Worm (Caenorhabditis elegans) whole organism, L2 larva: ENCODE data around the gene gtf-2A2.

ENCODE experiments used
- C34F6.9 ChIP-seq: fragments of 150-350 bp; optimal IDR thresholded peaks from 2 replicates; lab custom pipeline; 2014; ENCODE audit warnings: missing biosample characterization, missing genetic modification characterization
- F13H6.1 ChIP-seq: sonication (generic microtip); optimal IDR thresholded peaks from 2 replicates; lab custom pipeline; 2016; ENCODE audit warnings: missing genetic modification characterization, missing compliant biosample characterization
- R02D3.7 ChIP-seq: fragments of 150-350 bp; optimal IDR thresholded peaks from 2 replicates; lab custom pipeline; 2014; ENCODE audit warnings: missing biosample characterization, missing genetic modification characterization
- Y55F3AM.14 ChIP-seq: fragments of 200-800 bp; sonication (Bioruptor generic); optimal IDR thresholded peaks from 2 replicates; lab custom pipeline; 2018; ENCODE audit warnings: mild to moderate bottlenecking, missing genetic modification characterization, missing compliant biosample characterization
- ZK546.5 ChIP-seq: sonication (generic microtip); optimal IDR thresholded peaks from 2 replicates; lab custom pipeline; 2017; ENCODE audit warnings: missing biosample characterization, missing genetic modification characterization
- ama-1 ChIP-seq: fragments of 150-350 bp; optimal IDR thresholded peaks from 2 replicates; lab custom pipeline; 2018; ENCODE audit warnings: inconsistent platforms
- blmp-1 ChIP-seq: sonication (generic microtip); optimal IDR thresholded peaks from 2 replicates; lab custom pipeline; 2017; ENCODE audit warnings: missing genetic modification characterization, mild to moderate bottlenecking, missing compliant biosample characterization, antibody characterized with exemption, moderate library complexity; ENCODE audit not compliant: insufficient read depth
- ceh-16 ChIP-seq: fragments of 150-350 bp; optimal IDR thresholded peaks from 2 replicates; lab custom pipeline; 2014; ENCODE audit warnings: missing biosample characterization, missing genetic modification characterization
- ceh-82 ChIP-seq: fragments of 150-350 bp; optimal IDR thresholded peaks from 2 replicates; lab custom pipeline; 2014; ENCODE audit warnings: missing biosample characterization, missing genetic modification characterization
- crh-2 ChIP-seq: sonication (generic microtip); optimal IDR thresholded peaks from 2 replicates; lab custom pipeline; 2017; ENCODE audit warnings: missing biosample characterization, missing genetic modification characterization
- dmd-4 ChIP-seq: sonication (generic microtip); optimal IDR thresholded peaks from 2 replicates; lab custom pipeline; 2017; ENCODE audit warnings: missing biosample characterization, missing genetic modification characterization
- egl-27 ChIP-seq: sonication (generic microtip); optimal IDR thresholded peaks from 3 replicates; lab custom pipeline; 2017; ENCODE audit warnings: missing biosample characterization, missing genetic modification reagents, missing genetic modification characterization
- elt-1 ChIP-seq: fragments of 150-350 bp; optimal IDR thresholded peaks from 2 replicates; lab custom pipeline; 2014; ENCODE audit warnings: missing biosample characterization, missing genetic modification characterization
- elt-3 ChIP-seq: sonication (generic microtip); optimal IDR thresholded peaks from 2 replicates; lab custom pipeline; 2017; ENCODE audit warnings: missing biosample characterization, missing genetic modification characterization
- fos-1 ChIP-seq: fragments of 150-350 bp; optimal IDR thresholded peaks from 2 replicates; lab custom pipeline; 2014; ENCODE audit warnings: missing biosample characterization, missing genetic modification characterization
- gmeb-1 ChIP-seq: fragments of 150-350 bp; optimal IDR thresholded peaks from 2 replicates; lab custom pipeline; 2014; ENCODE audit warnings: missing biosample characterization, missing genetic modification characterization
- lin-11 ChIP-seq: fragments of 150-350 bp; sonication (generic microtip); optimal IDR thresholded peaks from 2 replicates; lab custom pipeline; 2014; ENCODE audit warnings: missing biosample characterization, missing genetic modification characterization, inconsistent platforms, mixed read lengths
- lin-13 ChIP-seq: fragments of 150-350 bp; optimal IDR thresholded peaks from 2 replicates; lab custom pipeline; 2014; ENCODE audit warnings: missing biosample characterization, missing genetic modification reagents, missing genetic modification characterization
- mab-5 ChIP-seq: fragments of 150-350 bp; optimal IDR thresholded peaks from 2 replicates; lab custom pipeline; 2014; ENCODE audit warnings: missing biosample characterization, missing genetic modification characterization
- mbf-1 ChIP-seq: sonication (generic microtip); optimal IDR thresholded peaks from 2 replicates; lab custom pipeline; 2017; ENCODE audit warnings: missing biosample characterization, missing genetic modification characterization
- nhr-10 ChIP-seq: sonication (generic microtip); optimal IDR thresholded peaks from 2 replicates; lab custom pipeline; 2017; ENCODE audit warnings: missing biosample characterization, missing genetic modification characterization
- nhr-11 ChIP-seq: fragments of 150-350 bp; optimal IDR thresholded peaks from 2 replicates; lab custom pipeline; 2014; ENCODE audit warnings: missing biosample characterization, missing genetic modification characterization
- nhr-12 ChIP-seq: fragments of 150-350 bp; optimal IDR thresholded peaks from 2 replicates; lab custom pipeline; 2014; ENCODE audit warnings: missing biosample characterization, missing genetic modification characterization
- nhr-129 ChIP-seq: fragments of 150-350 bp; optimal IDR thresholded peaks from 2 replicates; lab custom pipeline; 2014; ENCODE audit warnings: missing biosample characterization, missing genetic modification characterization
- nhr-21 ChIP-seq: fragments of 150-350 bp; optimal IDR thresholded peaks from 2 replicates; lab custom pipeline; 2014; ENCODE audit warnings: missing biosample characterization, missing genetic modification characterization
- nhr-237 ChIP-seq: fragments of 150-350 bp; optimal IDR thresholded peaks from 2 replicates; lab custom pipeline; 2014; ENCODE audit warnings: missing biosample characterization, missing genetic modification characterization
- nhr-25 ChIP-seq: fragments of 150-350 bp; sonication (generic microtip); optimal IDR thresholded peaks from 3 replicates; lab custom pipeline; 2014; ENCODE audit warnings: missing biosample characterization, missing genetic modification characterization
- nhr-77 ChIP-seq: fragments of 150-350 bp; optimal IDR thresholded peaks from 2 replicates; lab custom pipeline; 2014; ENCODE audit warnings: missing biosample characterization, missing genetic modification characterization
- peb-1 ChIP-seq: fragments of 150-350 bp; optimal IDR thresholded peaks from 2 replicates; lab custom pipeline; 2014; ENCODE audit warnings: missing biosample characterization, missing genetic modification characterization
- sem-4 ChIP-seq: fragments of 150-350 bp; optimal IDR thresholded peaks from 2 replicates; lab custom pipeline; 2014; ENCODE audit warnings: missing biosample characterization, missing genetic modification reagents, missing genetic modification characterization
- skn-1 ChIP-seq: sonication (generic microtip); optimal IDR thresholded peaks from 2 replicates; lab custom pipeline; 2017; ENCODE audit warnings: missing biosample characterization, missing genetic modification characterization
- sma-3 ChIP-seq: sonication (generic microtip); optimal IDR thresholded peaks from 2 replicates; lab custom pipeline; 2016; ENCODE audit warnings: missing genetic modification reagents, missing genetic modification characterization, missing compliant biosample characterization
- sma-9 ChIP-seq, 2 experiments: fragments of 150-350 bp in 1 of 2; sonication (generic microtip) in 1 of 2; optimal IDR thresholded peaks; 2 replicates each; lab custom pipeline; 2014 to 2016; ENCODE audit warnings: missing genetic modification characterization in 2 of 2, mild to moderate bottlenecking in 1 of 2, missing biosample characterization in 1 of 2, missing compliant biosample characterization in 1 of 2, missing genetic modification reagents in 1 of 2, moderate library complexity in 1 of 2
- unc-55 ChIP-seq: fragments of 150-350 bp; sonication (generic microtip); optimal IDR thresholded peaks from 3 replicates; lab custom pipeline; 2014; ENCODE audit warnings: missing biosample characterization, missing genetic modification reagents, missing genetic modification characterization
- ztf-1 ChIP-seq: fragments of 200-800 bp; sonication (Bioruptor generic); conservative IDR thresholded peaks from 2 replicates; pipeline ENCODE4 v1.3.6; 2022; ENCODE audit warnings: missing genetic modification characterization, missing compliant biosample characterization
- ztf-11 ChIP-seq: sonication (generic microtip); optimal IDR thresholded peaks from 2 replicates; lab custom pipeline; 2017; ENCODE audit warnings: missing biosample characterization, missing genetic modification characterization

Gene gtf-2A2

ce11 chrIII:12625875-12626649 lies 1.5 kb downstream of the gtf-2A2 start, which contains the start of gene pqn-80 (continued):
- TF ChIP-seq nhr-77 (tag; lab: Kevin White, UChicago) (no peak), elt-3 (tag; lab: Kevin White, UChicago) (no peak), nhr-21 (tag; lab: Kevin White, UChicago) (peak; percentile 5), ceh-82 (no peak), sem-4 (peak; percentile 54), ama-1 (lab: Kevin White, UChicago) (no peak), sma-9 (GFP tag; optimal IDR thresholded peaks at IDR 0.05; lab: Kevin White, UChicago) (no peak), sma-9 (tag; optimal IDR thresholded peaks at IDR 0.05; lab: Kevin White, UChicago) (no peak), fos-1 (tag; lab: Kevin White, UChicago) (no peak), mab-5 (tag; lab: Kevin White, UChicago) (peak; percentile 26), gmeb-1 (tag; lab: Kevin White, UChicago) (peak; percentile 94), nhr-10 (tag; lab: Kevin White, UChicago) (no peak), blmp-1 (tag; lab: Kevin White, UChicago) (no peak), nhr-11 (tag; lab: Kevin White, UChicago) (no peak), ztf-11 (tag; lab: Kevin White, UChicago) (no peak), crh-2 (tag; lab: Kevin White, UChicago) (peak; percentile 24), F13H6.1 (tag; lab: Kevin White, UChicago) (peak; percentile 38), lin-13 (GFP tag; lab: Kevin White, UChicago) (peak; percentile 61)

ce11 chrIII:12638592-12638991 lies 14.0 kb downstream of the gtf-2A2 start:
- TF ChIP-seq nhr-12: no peak
- TF ChIP-seq nhr-237 (tag; lab: Kevin White, UChicago): no peak
- TF ChIP-seq sem-4: no peak
- TF ChIP-seq blmp-1 (tag; lab: Kevin White, UChicago): no peak
- TF ChIP-seq dmd-4: no peak
- no peak for TF ChIP-seq R02D3.7
- no peak for TF ChIP-seq sma-9 (GFP tag; optimal IDR thresholded peaks at IDR 0.05; lab: Kevin White, UChicago)
- TF ChIP-seq sma-9 (tag; optimal IDR thresholded peaks at IDR 0.05; lab: Kevin White, UChicago): no peak
- TF ChIP-seq peb-1 (tag; lab: Kevin White, UChicago): no peak
- TF ChIP-seq nhr-77 (tag; lab: Kevin White, UChicago): no peak
- no peak for TF ChIP-seq F13H6.1 (tag; lab: Kevin White, UChicago)

ce11 chrIII:12639214-12639613 lies 14.6 kb downstream of the gtf-2A2 start:
- TF ChIP-seq ztf-1: no peak
- TF ChIP-seq R02D3.7: no peak
- TF ChIP-seq F13H6.1 (tag; lab: Kevin White, UChicago): no peak
- no peak for TF ChIP-seq lin-11 (tag; lab: Kevin White, UChicago)
- no peak for TF ChIP-seq egl-27 (tag; lab: Kevin White, UChicago)
- no peak for TF ChIP-seq unc-55 (GFP tag; lab: Kevin White, UChicago)
- TF ChIP-seq fos-1 (tag; lab: Kevin White, UChicago): no peak
- no peak for TF ChIP-seq Y55F3AM.14 (GFP tag; lab: Kevin White, UChicago)
- no peak for TF ChIP-seq ZK546.5 (tag; lab: Kevin White, UChicago)
- TF ChIP-seq nhr-11 (tag; lab: Kevin White, UChicago): no peak
- no peak for TF ChIP-seq elt-1 (tag; lab: Kevin White, UChicago)
- no peak for TF ChIP-seq mbf-1
- TF ChIP-seq nhr-129 (tag; lab: Kevin White, UChicago): no peak
- no peak for TF ChIP-seq ceh-82
- no peak for TF ChIP-seq C34F6.9
- TF ChIP-seq, all 48 proteins: peak for 0

- TF ChIP-seq mab-5 (tag; lab: Kevin White, UChicago) (no peak), ztf-11 (tag; lab: Kevin White, UChicago) (no peak), unc-55 (GFP tag; lab: Kevin White, UChicago) (no peak), ceh-82 (no peak), nhr-237 (tag; lab: Kevin White, UChicago) (no peak), skn-1 (tag; lab: Kevin White, UChicago) (no peak), blmp-1 (tag; lab: Kevin White, UChicago) (no peak), nhr-25 (tag; lab: Kevin White, UChicago) (no peak), ceh-16 (tag; lab: Kevin White, UChicago) (no peak), dmd-4 (no peak), sma-3 (GFP tag; lab: Kevin White, UChicago) (no peak), ztf-1 (no peak), sem-4 (no peak), egl-27 (tag; lab: Kevin White, UChicago) (no peak)
These were observed 15.9 kb downstream of the gtf-2A2 start for ce11 chrIII:12640386-12641024.
